Fruit fly (Drosophila melanogaster): Measurements from ENCODE around the gene CG42671.

DNA sequence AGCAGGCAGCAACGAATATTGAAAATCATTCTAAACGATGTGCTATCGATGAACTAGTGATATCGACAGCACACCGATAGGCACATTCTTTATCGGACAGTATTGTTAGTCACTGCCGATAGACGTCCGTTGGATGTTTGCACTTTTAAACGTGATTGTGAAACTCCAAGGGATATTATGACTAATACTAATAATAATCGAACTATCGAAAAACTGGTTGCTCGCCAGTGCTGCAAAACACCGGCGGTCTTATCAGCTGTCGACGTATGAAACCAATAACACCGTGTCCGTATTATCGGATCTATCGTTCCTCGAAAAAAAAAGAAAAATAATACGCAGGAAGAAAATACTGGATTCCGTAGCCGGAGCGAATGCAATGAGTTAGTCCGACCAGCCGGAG is 3.8 kb upstream of the CG42671 start, which contains the start of the genes Ube3a and CG7600:
- TF ChIP-seq CG13204 (GFP tag; optimal IDR thresholded peaks at IDR 0.05) (no peak), fd96Ca (GFP tag; IDR thresholded peaks at IDR 0.05) (peak; percentile 59; the same call in 2 of the 3 replicates), CG12605 (GFP tag; IDR thresholded peaks at IDR 0.05) (0 out of 2 replicates have a peak, but pooled peaks have one; percentile 16), CG17806 (tag; optimal IDR thresholded peaks at IDR 0.05) (no peak), Snoo (tag; optimal IDR thresholded peaks at IDR 0.05) (peak; percentile 21), CG15710 (tag; optimal IDR thresholded peaks at IDR 0.05) (peak; percentile 15), CG4496 (GFP tag; IDR thresholded peaks at IDR 0.05) (0 out of 3 replicates have a peak, but pooled peaks have one; percentile 57), EcR (GFP tag; optimal IDR thresholded peaks at IDR 0.05) (peak; percentile 26), CG34367 (tag; optimal IDR thresholded peaks at IDR 0.05) (no peak), Pif1B (GFP tag; optimal IDR thresholded peaks at IDR 0.05) (no peak), D1 (tag; optimal IDR thresholded peaks at IDR 0.05) (no peak), CG10348 (GFP tag; IDR thresholded peaks at IDR 0.05) (no peak), Pif1A (GFP tag; optimal IDR thresholded peaks at IDR 0.05) (no peak), CG32121 (GFP tag; IDR thresholded peaks at IDR 0.05) (0 out of 2 replicates have a peak, but pooled peaks have one; percentile 22)

All from whole organism, pupa.